Fruit fly (Drosophila melanogaster) whole organism, embryonic: ENCODE data around the gene CG12241.

Experiments used
- Abd-B ChIP-seq: fragments of 200-800 bp; sonication (Bioruptor generic); optimal IDR thresholded peaks from 2 replicates; lab custom pipeline; 2018; ENCODE audit warnings: missing biosample characterization, mild to moderate bottlenecking, missing genetic modification characterization, moderate library complexity
- CG15696 ChIP-seq: fragments of 200-800 bp; sonication (Bioruptor generic); optimal IDR thresholded peaks from 2 replicates; lab custom pipeline; 2019; ENCODE audit warnings: missing biosample characterization, mild to moderate bottlenecking, missing genetic modification characterization, moderate library complexity
- CG17612 ChIP-seq: fragments of 200-800 bp; sonication (Bioruptor generic); IDR thresholded peaks from 2 replicates; pipeline ENCODE4 v1.3.6; 2022; ENCODE audit warnings: missing biosample characterization, missing genetic modification characterization
- CG18764 ChIP-seq: fragments of 200-800 bp; sonication (Bioruptor generic); optimal IDR thresholded peaks from 3 replicates; lab custom pipeline; 2016; ENCODE audit warnings: missing biosample characterization, missing genetic modification characterization
- CG2129 ChIP-seq: fragments of 200-800 bp; sonication (Bioruptor generic); IDR thresholded peaks from 2 replicates; pipeline ENCODE4 v1.3.6; 2022; ENCODE audit warnings: missing biosample characterization, missing genetic modification characterization; ENCODE audit not compliant: partially characterized antibody
- CG4617 ChIP-seq: fragments of 200-800 bp; sonication (Bioruptor generic); optimal IDR thresholded peaks from 3 replicates; lab custom pipeline; 2016; ENCODE audit warnings: missing biosample characterization, missing genetic modification characterization, borderline replicate concordance
- CG6765 ChIP-seq: fragments of 200-800 bp; sonication (Bioruptor generic); optimal IDR thresholded peaks from 3 replicates; lab custom pipeline; 2017; ENCODE audit warnings: missing biosample characterization, mild to moderate bottlenecking, missing genetic modification characterization
- Camta ChIP-seq: fragments of 200-800 bp; sonication (Bioruptor generic); optimal IDR thresholded peaks from 2 replicates; lab custom pipeline; 2016; ENCODE audit warnings: missing biosample characterization, missing genetic modification characterization
- Ets97D ChIP-seq: fragments of 200-800 bp; sonication (Bioruptor generic); optimal IDR thresholded peaks from 3 replicates; lab custom pipeline; 2016; ENCODE audit warnings: missing biosample characterization, missing genetic modification characterization
- PHDP ChIP-seq: fragments of 200-800 bp; sonication (Bioruptor generic); optimal IDR thresholded peaks from 3 replicates; lab custom pipeline; 2018; ENCODE audit warnings: missing biosample characterization, mild to moderate bottlenecking, missing genetic modification characterization, moderate library complexity
- aop ChIP-seq: fragments of 200-800 bp; sonication (Bioruptor generic); IDR thresholded peaks from 2 replicates; pipeline ENCODE4 v1.3.6; 2022; ENCODE audit warnings: missing biosample characterization, missing genetic modification characterization
- ham ChIP-seq: fragments of 200-800 bp; sonication (Bioruptor generic); IDR thresholded peaks from 2 replicates; pipeline ENCODE4 v1.3.6; 2022; ENCODE audit warnings: missing biosample characterization, missing genetic modification characterization
- jigr1 ChIP-seq: fragments of 200-800 bp; sonication (Bioruptor generic); IDR thresholded peaks from 3 replicates; pipeline ENCODE4 v1.3.6; 2022; ENCODE audit warnings: missing biosample characterization, missing genetic modification characterization

dm6 chr3R:15208712-15209499, 10.2 kb upstream of the CG12241 start, which contains the start of the genes Spn88Eb and Mau2:
- no peak for TF ChIP-seq CG6765 (GFP tag; lab: Kevin White, UChicago)
- peak; percentile 74 for TF ChIP-seq CG4617 (GFP tag; lab: Kevin White, UChicago)
- peak; percentile 53; the same call in 1 of the 2 replicates for TF ChIP-seq CG17612 (GFP tag; lab: Robert Waterston, UW)
- TF ChIP-seq CG15696 (tag; lab: Kevin White, UChicago), result peak; percentile 48
- TF ChIP-seq PHDP (tag; lab: Kevin White, UChicago), result peak; percentile 33
- TF ChIP-seq jigr1 (GFP tag; lab: Robert Waterston, UW), result no peak
- no peak for TF ChIP-seq ham (GFP tag; lab: Robert Waterston, UW)
- no peak for TF ChIP-seq aop (GFP tag; lab: Robert Waterston, UW)
- peak; percentile 48 for TF ChIP-seq CG18764 (GFP tag; lab: Kevin White, UChicago)
- TF ChIP-seq Abd-B (GFP tag; lab: Kevin White, UChicago), result peak; percentile 63
- peak; percentile 36 for TF ChIP-seq Camta (GFP tag; lab: Kevin White, UChicago)
- TF ChIP-seq Ets97D (GFP tag; lab: Kevin White, UChicago), result peak; percentile 39
- no peak; the same call in 1 of the 2 replicates for TF ChIP-seq CG2129 (GFP tag; lab: Robert Waterston, UW)
